Worm (Caenorhabditis elegans) whole organism, L2 larva: ENCODE results near the gene T07H3.8.

Source experiments
- C34F6.9 ChIP-seq: fragments of 150-350 bp; optimal IDR thresholded peaks from 2 replicates; lab custom pipeline; 2014; ENCODE audit warnings: missing biosample characterization, missing genetic modification characterization
- F13H6.1 ChIP-seq: sonication (generic microtip); optimal IDR thresholded peaks from 2 replicates; lab custom pipeline; 2016; ENCODE audit warnings: missing genetic modification characterization, missing compliant biosample characterization
- R02D3.7 ChIP-seq: fragments of 150-350 bp; optimal IDR thresholded peaks from 2 replicates; lab custom pipeline; 2014; ENCODE audit warnings: missing biosample characterization, missing genetic modification characterization
- Y55F3AM.14 ChIP-seq: fragments of 200-800 bp; sonication (Bioruptor generic); optimal IDR thresholded peaks from 2 replicates; lab custom pipeline; 2018; ENCODE audit warnings: mild to moderate bottlenecking, missing genetic modification characterization, missing compliant biosample characterization
- ZK546.5 ChIP-seq: sonication (generic microtip); optimal IDR thresholded peaks from 2 replicates; lab custom pipeline; 2017; ENCODE audit warnings: missing biosample characterization, missing genetic modification characterization
- alr-1 ChIP-seq: fragments of 150-350 bp; optimal IDR thresholded peaks from 2 replicates; lab custom pipeline; 2014; ENCODE audit warnings: missing biosample characterization, missing genetic modification characterization
- aly-2 ChIP-seq: fragments of 150-350 bp; optimal IDR thresholded peaks from 2 replicates; lab custom pipeline; 2014; ENCODE audit warnings: missing biosample characterization, missing genetic modification characterization
- blmp-1 ChIP-seq: sonication (generic microtip); optimal IDR thresholded peaks from 2 replicates; lab custom pipeline; 2017; ENCODE audit warnings: missing genetic modification characterization, mild to moderate bottlenecking, missing compliant biosample characterization, antibody characterized with exemption, moderate library complexity; ENCODE audit not compliant: insufficient read depth
- ceh-16 ChIP-seq: fragments of 150-350 bp; optimal IDR thresholded peaks from 2 replicates; lab custom pipeline; 2014; ENCODE audit warnings: missing biosample characterization, missing genetic modification characterization
- ceh-82 ChIP-seq: fragments of 150-350 bp; optimal IDR thresholded peaks from 2 replicates; lab custom pipeline; 2014; ENCODE audit warnings: missing biosample characterization, missing genetic modification characterization
- dmd-4 ChIP-seq: sonication (generic microtip); optimal IDR thresholded peaks from 2 replicates; lab custom pipeline; 2017; ENCODE audit warnings: missing biosample characterization, missing genetic modification characterization
- egl-27 ChIP-seq: sonication (generic microtip); optimal IDR thresholded peaks from 3 replicates; lab custom pipeline; 2017; ENCODE audit warnings: missing biosample characterization, missing genetic modification reagents, missing genetic modification characterization
- elt-1 ChIP-seq: fragments of 150-350 bp; optimal IDR thresholded peaks from 2 replicates; lab custom pipeline; 2014; ENCODE audit warnings: missing biosample characterization, missing genetic modification characterization
- elt-3 ChIP-seq: sonication (generic microtip); optimal IDR thresholded peaks from 2 replicates; lab custom pipeline; 2017; ENCODE audit warnings: missing biosample characterization, missing genetic modification characterization
- fos-1 ChIP-seq: fragments of 150-350 bp; optimal IDR thresholded peaks from 2 replicates; lab custom pipeline; 2014; ENCODE audit warnings: missing biosample characterization, missing genetic modification characterization
- gmeb-1 ChIP-seq: fragments of 150-350 bp; optimal IDR thresholded peaks from 2 replicates; lab custom pipeline; 2014; ENCODE audit warnings: missing biosample characterization, missing genetic modification characterization
- lin-11 ChIP-seq: fragments of 150-350 bp; sonication (generic microtip); optimal IDR thresholded peaks from 2 replicates; lab custom pipeline; 2014; ENCODE audit warnings: missing biosample characterization, missing genetic modification characterization, inconsistent platforms, mixed read lengths
- lin-13 ChIP-seq: fragments of 150-350 bp; optimal IDR thresholded peaks from 2 replicates; lab custom pipeline; 2014; ENCODE audit warnings: missing biosample characterization, missing genetic modification reagents, missing genetic modification characterization
- lin-39 ChIP-seq: fragments of 150-350 bp; optimal IDR thresholded peaks from 2 replicates; lab custom pipeline; 2014; ENCODE audit warnings: missing biosample characterization, missing genetic modification reagents, missing genetic modification characterization
- lsy-2 ChIP-seq, 2 experiments: fragments of 150-350 bp in 1 of 2; sonication (generic microtip) in 1 of 2; optimal IDR thresholded peaks; 2 replicates each; lab custom pipeline; 2014 to 2017; ENCODE audit warnings: missing biosample characterization in 2 of 2, missing genetic modification characterization in 2 of 2
- mab-5 ChIP-seq: fragments of 150-350 bp; optimal IDR thresholded peaks from 2 replicates; lab custom pipeline; 2014; ENCODE audit warnings: missing biosample characterization, missing genetic modification characterization
- mbf-1 ChIP-seq: sonication (generic microtip); optimal IDR thresholded peaks from 2 replicates; lab custom pipeline; 2017; ENCODE audit warnings: missing biosample characterization, missing genetic modification characterization
- mdl-1 ChIP-seq, 2 experiments: fragments of 150-350 bp in 1 of 2; sonication (generic microtip) in 1 of 2; optimal IDR thresholded peaks; 2 replicates each; lab custom pipeline; 2017; ENCODE audit warnings: missing biosample characterization in 2 of 2, missing genetic modification characterization in 2 of 2
- nhr-11 ChIP-seq: fragments of 150-350 bp; optimal IDR thresholded peaks from 2 replicates; lab custom pipeline; 2014; ENCODE audit warnings: missing biosample characterization, missing genetic modification characterization
- nhr-12 ChIP-seq: fragments of 150-350 bp; optimal IDR thresholded peaks from 2 replicates; lab custom pipeline; 2014; ENCODE audit warnings: missing biosample characterization, missing genetic modification characterization
- nhr-129 ChIP-seq: fragments of 150-350 bp; optimal IDR thresholded peaks from 2 replicates; lab custom pipeline; 2014; ENCODE audit warnings: missing biosample characterization, missing genetic modification characterization
- nhr-21 ChIP-seq: fragments of 150-350 bp; optimal IDR thresholded peaks from 2 replicates; lab custom pipeline; 2014; ENCODE audit warnings: missing biosample characterization, missing genetic modification characterization
- nhr-23 ChIP-seq: fragments of 150-350 bp; optimal IDR thresholded peaks from 2 replicates; lab custom pipeline; 2014; ENCODE audit warnings: missing biosample characterization, missing genetic modification reagents, missing genetic modification characterization
- nhr-25 ChIP-seq: fragments of 150-350 bp; sonication (generic microtip); optimal IDR thresholded peaks from 3 replicates; lab custom pipeline; 2014; ENCODE audit warnings: missing biosample characterization, missing genetic modification characterization
- nhr-6 ChIP-seq: fragments of 150-350 bp; optimal IDR thresholded peaks from 2 replicates; lab custom pipeline; 2014; ENCODE audit warnings: missing biosample characterization, missing genetic modification characterization
- nhr-77 ChIP-seq: fragments of 150-350 bp; optimal IDR thresholded peaks from 2 replicates; lab custom pipeline; 2014; ENCODE audit warnings: missing biosample characterization, missing genetic modification characterization
- sem-4 ChIP-seq: fragments of 150-350 bp; optimal IDR thresholded peaks from 2 replicates; lab custom pipeline; 2014; ENCODE audit warnings: missing biosample characterization, missing genetic modification reagents, missing genetic modification characterization
- skn-1 ChIP-seq: sonication (generic microtip); optimal IDR thresholded peaks from 2 replicates; lab custom pipeline; 2017; ENCODE audit warnings: missing biosample characterization, missing genetic modification characterization
- sma-9 ChIP-seq, 2 experiments: fragments of 150-350 bp in 1 of 2; sonication (generic microtip) in 1 of 2; optimal IDR thresholded peaks; 2 replicates each; lab custom pipeline; 2014 to 2016; ENCODE audit warnings: missing genetic modification characterization in 2 of 2, mild to moderate bottlenecking in 1 of 2, missing biosample characterization in 1 of 2, missing compliant biosample characterization in 1 of 2, missing genetic modification reagents in 1 of 2, moderate library complexity in 1 of 2
- snpc-4 ChIP-seq: fragments of 150-350 bp; optimal IDR thresholded peaks from 2 replicates; lab custom pipeline; 2014; ENCODE audit warnings: missing biosample characterization, missing genetic modification characterization
- unc-55 ChIP-seq: fragments of 150-350 bp; sonication (generic microtip); optimal IDR thresholded peaks from 3 replicates; lab custom pipeline; 2014; ENCODE audit warnings: missing biosample characterization, missing genetic modification reagents, missing genetic modification characterization
- unc-62 ChIP-seq: fragments of 150-350 bp; optimal IDR thresholded peaks from 2 replicates; lab custom pipeline; 2014; ENCODE audit warnings: missing biosample characterization, missing genetic modification reagents, missing genetic modification characterization
- zag-1 ChIP-seq: fragments of 150-350 bp; optimal IDR thresholded peaks from 2 replicates; lab custom pipeline; 2014; ENCODE audit warnings: missing biosample characterization, missing genetic modification characterization
- ztf-1 ChIP-seq: fragments of 200-800 bp; sonication (Bioruptor generic); conservative IDR thresholded peaks from 2 replicates; pipeline ENCODE4 v1.3.6; 2022; ENCODE audit warnings: missing genetic modification characterization, missing compliant biosample characterization
- ztf-11 ChIP-seq: sonication (generic microtip); optimal IDR thresholded peaks from 2 replicates; lab custom pipeline; 2017; ENCODE audit warnings: missing biosample characterization, missing genetic modification characterization
- ztf-4 ChIP-seq: fragments of 150-350 bp; optimal IDR thresholded peaks from 2 replicates; lab custom pipeline; 2014; ENCODE audit warnings: missing biosample characterization, missing genetic modification characterization

The T07H3.8 gene

ce11 chrII:1597101-1598088, 11.0 kb downstream of the T07H3.8 start, which contains the start of gene bath-46:
TSS of gene bath-46 (plus strand) at chrII:1597906.
- TF ChIP-seq nhr-77 (tag; lab: Kevin White, UChicago) (no peak), nhr-129 (tag; lab: Kevin White, UChicago) (peak; percentile 2), lin-11 (tag; lab: Kevin White, UChicago) (no peak), ceh-16 (tag; lab: Kevin White, UChicago) (no peak), fos-1 (tag; lab: Kevin White, UChicago) (peak; percentile 74)

ce11 chrII:1600661-1601060, 14.3 kb downstream of the T07H3.8 start, which contains the start of gene bath-26:
TSS of gene bath-26 (minus strand) at chrII:1600761.
- TF ChIP-seq egl-27 (tag; lab: Kevin White, UChicago) = no peak
- no peak for TF ChIP-seq F13H6.1 (tag; lab: Kevin White, UChicago)
- no peak for TF ChIP-seq nhr-12
- TF ChIP-seq ceh-82 = no peak
- no peak for TF ChIP-seq mbf-1 (tag; lab: Kevin White, UChicago)
- no peak for TF ChIP-seq sem-4 (tag; lab: Kevin White, UChicago)
- no peak for TF ChIP-seq nhr-21 (tag; lab: Kevin White, UChicago)
- TF ChIP-seq unc-55 (GFP tag; lab: Kevin White, UChicago) = no peak
- TF ChIP-seq zag-1 (tag; lab: Kevin White, UChicago) = no peak
- TF ChIP-seq nhr-11 (tag; lab: Kevin White, UChicago) = no peak
- no peak for TF ChIP-seq nhr-6 (tag; lab: Kevin White, UChicago)
- TF ChIP-seq ceh-16 (tag; lab: Kevin White, UChicago) = no peak
- no peak for TF ChIP-seq C34F6.9 (tag; lab: Kevin White, UChicago)
- TF ChIP-seq elt-1 (tag; lab: Kevin White, UChicago) = no peak

ce11 chrII:1601507-1601906, 15.1 kb downstream of the T07H3.8 start, which contains the start of gene bath-47:
TSS of gene bath-47 (plus strand) at chrII:1601811.
- TF ChIP-seq fos-1 (tag; lab: Kevin White, UChicago) = peak; percentile 67
- TF ChIP-seq R02D3.7 = no peak

ce11 chrII:1603049-1603448, 16.6 kb downstream of the T07H3.8 start:
- TF ChIP-seq C34F6.9 (tag; lab: Kevin White, UChicago) (no peak), ZK546.5 (tag; lab: Kevin White, UChicago) (no peak), mdl-1 (tag; optimal IDR thresholded peaks at IDR 0.05; lab: Kevin White, UChicago) (no peak), ztf-11 (no peak), elt-1 (tag; lab: Kevin White, UChicago) (no peak), nhr-129 (tag; lab: Kevin White, UChicago) (no peak), ztf-4 (no peak), fos-1 (tag; lab: Kevin White, UChicago) (no peak), dmd-4 (tag; lab: Kevin White, UChicago) (no peak), gmeb-1 (tag; lab: Kevin White, UChicago) (no peak), nhr-21 (tag; lab: Kevin White, UChicago) (no peak), alr-1 (tag; lab: Kevin White, UChicago) (no peak), unc-62 (GFP tag; lab: Kevin White, UChicago) (no peak), snpc-4 (tag; lab: Kevin White, UChicago) (no peak), lin-39 (tag; lab: Kevin White, UChicago) (no peak), mbf-1 (tag; lab: Kevin White, UChicago) (no peak), mab-5 (no peak), ztf-1 (no peak)

- TF ChIP-seq C34F6.9 (tag; lab: Kevin White, UChicago) = no peak
- no peak for TF ChIP-seq nhr-23
- no peak for TF ChIP-seq elt-3 (tag; lab: Kevin White, UChicago)
- no peak for TF ChIP-seq Y55F3AM.14
- no peak for TF ChIP-seq nhr-129 (tag; lab: Kevin White, UChicago)
- no peak for TF ChIP-seq lsy-2 (tag; optimal IDR thresholded peaks at IDR 0.05; lab: Kevin White, UChicago)
- TF ChIP-seq egl-27 (tag; lab: Kevin White, UChicago) = no peak
- no peak for TF ChIP-seq gmeb-1 (tag; lab: Kevin White, UChicago)
- TF ChIP-seq aly-2 (tag; lab: Kevin White, UChicago) = no peak
- no peak for TF ChIP-seq nhr-25 (tag; lab: Kevin White, UChicago)
- no peak for TF ChIP-seq blmp-1
- TF ChIP-seq nhr-12 = no peak
- TF ChIP-seq unc-62 (GFP tag; lab: Kevin White, UChicago) = no peak
- no peak for TF ChIP-seq mdl-1 (tag; optimal IDR thresholded peaks at IDR 0.05; lab: Kevin White, UChicago)
- TF ChIP-seq mbf-1 (tag; lab: Kevin White, UChicago) = no peak
- TF ChIP-seq skn-1 (tag; lab: Kevin White, UChicago) = no peak
- no peak for TF ChIP-seq sma-9 (GFP tag; optimal IDR thresholded peaks at IDR 0.05; lab: Kevin White, UChicago)
- TF ChIP-seq sma-9 (tag; optimal IDR thresholded peaks at IDR 0.05; lab: Kevin White, UChicago) = no peak
- TF ChIP-seq lin-13 (GFP tag; lab: Kevin White, UChicago) = no peak
- no peak for TF ChIP-seq zag-1 (tag; lab: Kevin White, UChicago)
These were observed 18.6 kb downstream of the T07H3.8 start for ce11 chrII:1605010-1605409.
